Worm (Caenorhabditis elegans) whole organism, L2 larva: ENCODE results near the gene F41E6.15.

Source experiments
- C34F6.9 ChIP-seq: fragments of 150-350 bp; optimal IDR thresholded peaks from 2 replicates; lab custom pipeline; 2014; ENCODE audit warnings: missing biosample characterization, missing genetic modification characterization
- F13H6.1 ChIP-seq: sonication (generic microtip); optimal IDR thresholded peaks from 2 replicates; lab custom pipeline; 2016; ENCODE audit warnings: missing genetic modification characterization, missing compliant biosample characterization
- R02D3.7 ChIP-seq: fragments of 150-350 bp; optimal IDR thresholded peaks from 2 replicates; lab custom pipeline; 2014; ENCODE audit warnings: missing biosample characterization, missing genetic modification characterization
- Y55F3AM.14 ChIP-seq: fragments of 200-800 bp; sonication (Bioruptor generic); optimal IDR thresholded peaks from 2 replicates; lab custom pipeline; 2018; ENCODE audit warnings: mild to moderate bottlenecking, missing genetic modification characterization, missing compliant biosample characterization
- ZK546.5 ChIP-seq: sonication (generic microtip); optimal IDR thresholded peaks from 2 replicates; lab custom pipeline; 2017; ENCODE audit warnings: missing biosample characterization, missing genetic modification characterization
- alr-1 ChIP-seq: fragments of 150-350 bp; optimal IDR thresholded peaks from 2 replicates; lab custom pipeline; 2014; ENCODE audit warnings: missing biosample characterization, missing genetic modification characterization
- aly-2 ChIP-seq: fragments of 150-350 bp; optimal IDR thresholded peaks from 2 replicates; lab custom pipeline; 2014; ENCODE audit warnings: missing biosample characterization, missing genetic modification characterization
- ama-1 ChIP-seq: fragments of 150-350 bp; optimal IDR thresholded peaks from 2 replicates; lab custom pipeline; 2018; ENCODE audit warnings: inconsistent platforms
- ceh-16 ChIP-seq: fragments of 150-350 bp; optimal IDR thresholded peaks from 2 replicates; lab custom pipeline; 2014; ENCODE audit warnings: missing biosample characterization, missing genetic modification characterization
- ceh-82 ChIP-seq: fragments of 150-350 bp; optimal IDR thresholded peaks from 2 replicates; lab custom pipeline; 2014; ENCODE audit warnings: missing biosample characterization, missing genetic modification characterization
- crh-2 ChIP-seq: sonication (generic microtip); optimal IDR thresholded peaks from 2 replicates; lab custom pipeline; 2017; ENCODE audit warnings: missing biosample characterization, missing genetic modification characterization
- dmd-4 ChIP-seq: sonication (generic microtip); optimal IDR thresholded peaks from 2 replicates; lab custom pipeline; 2017; ENCODE audit warnings: missing biosample characterization, missing genetic modification characterization
- egl-27 ChIP-seq: sonication (generic microtip); optimal IDR thresholded peaks from 3 replicates; lab custom pipeline; 2017; ENCODE audit warnings: missing biosample characterization, missing genetic modification reagents, missing genetic modification characterization
- elt-1 ChIP-seq: fragments of 150-350 bp; optimal IDR thresholded peaks from 2 replicates; lab custom pipeline; 2014; ENCODE audit warnings: missing biosample characterization, missing genetic modification characterization
- elt-3 ChIP-seq: sonication (generic microtip); optimal IDR thresholded peaks from 2 replicates; lab custom pipeline; 2017; ENCODE audit warnings: missing biosample characterization, missing genetic modification characterization
- fos-1 ChIP-seq: fragments of 150-350 bp; optimal IDR thresholded peaks from 2 replicates; lab custom pipeline; 2014; ENCODE audit warnings: missing biosample characterization, missing genetic modification characterization
- gmeb-1 ChIP-seq: fragments of 150-350 bp; optimal IDR thresholded peaks from 2 replicates; lab custom pipeline; 2014; ENCODE audit warnings: missing biosample characterization, missing genetic modification characterization
- lin-11 ChIP-seq: fragments of 150-350 bp; sonication (generic microtip); optimal IDR thresholded peaks from 2 replicates; lab custom pipeline; 2014; ENCODE audit warnings: missing biosample characterization, missing genetic modification characterization, inconsistent platforms, mixed read lengths
- lin-13 ChIP-seq: fragments of 150-350 bp; optimal IDR thresholded peaks from 2 replicates; lab custom pipeline; 2014; ENCODE audit warnings: missing biosample characterization, missing genetic modification reagents, missing genetic modification characterization
- lin-39 ChIP-seq: fragments of 150-350 bp; optimal IDR thresholded peaks from 2 replicates; lab custom pipeline; 2014; ENCODE audit warnings: missing biosample characterization, missing genetic modification reagents, missing genetic modification characterization
- lsy-2 ChIP-seq, 2 experiments: fragments of 150-350 bp in 1 of 2; sonication (generic microtip) in 1 of 2; optimal IDR thresholded peaks; 2 replicates each; lab custom pipeline; 2014 to 2017; ENCODE audit warnings: missing biosample characterization in 2 of 2, missing genetic modification characterization in 2 of 2
- mab-5 ChIP-seq: fragments of 150-350 bp; optimal IDR thresholded peaks from 2 replicates; lab custom pipeline; 2014; ENCODE audit warnings: missing biosample characterization, missing genetic modification characterization
- mbf-1 ChIP-seq: sonication (generic microtip); optimal IDR thresholded peaks from 2 replicates; lab custom pipeline; 2017; ENCODE audit warnings: missing biosample characterization, missing genetic modification characterization
- mdl-1 ChIP-seq, 2 experiments: fragments of 150-350 bp in 1 of 2; sonication (generic microtip) in 1 of 2; optimal IDR thresholded peaks; 2 replicates each; lab custom pipeline; 2017; ENCODE audit warnings: missing biosample characterization in 2 of 2, missing genetic modification characterization in 2 of 2
- nhr-10 ChIP-seq: sonication (generic microtip); optimal IDR thresholded peaks from 2 replicates; lab custom pipeline; 2017; ENCODE audit warnings: missing biosample characterization, missing genetic modification characterization
- nhr-11 ChIP-seq: fragments of 150-350 bp; optimal IDR thresholded peaks from 2 replicates; lab custom pipeline; 2014; ENCODE audit warnings: missing biosample characterization, missing genetic modification characterization
- nhr-12 ChIP-seq: fragments of 150-350 bp; optimal IDR thresholded peaks from 2 replicates; lab custom pipeline; 2014; ENCODE audit warnings: missing biosample characterization, missing genetic modification characterization
- nhr-129 ChIP-seq: fragments of 150-350 bp; optimal IDR thresholded peaks from 2 replicates; lab custom pipeline; 2014; ENCODE audit warnings: missing biosample characterization, missing genetic modification characterization
- nhr-21 ChIP-seq: fragments of 150-350 bp; optimal IDR thresholded peaks from 2 replicates; lab custom pipeline; 2014; ENCODE audit warnings: missing biosample characterization, missing genetic modification characterization
- nhr-23 ChIP-seq: fragments of 150-350 bp; optimal IDR thresholded peaks from 2 replicates; lab custom pipeline; 2014; ENCODE audit warnings: missing biosample characterization, missing genetic modification reagents, missing genetic modification characterization
- nhr-237 ChIP-seq: fragments of 150-350 bp; optimal IDR thresholded peaks from 2 replicates; lab custom pipeline; 2014; ENCODE audit warnings: missing biosample characterization, missing genetic modification characterization
- nhr-25 ChIP-seq: fragments of 150-350 bp; sonication (generic microtip); optimal IDR thresholded peaks from 3 replicates; lab custom pipeline; 2014; ENCODE audit warnings: missing biosample characterization, missing genetic modification characterization
- nhr-6 ChIP-seq: fragments of 150-350 bp; optimal IDR thresholded peaks from 2 replicates; lab custom pipeline; 2014; ENCODE audit warnings: missing biosample characterization, missing genetic modification characterization
- nhr-77 ChIP-seq: fragments of 150-350 bp; optimal IDR thresholded peaks from 2 replicates; lab custom pipeline; 2014; ENCODE audit warnings: missing biosample characterization, missing genetic modification characterization
- peb-1 ChIP-seq: fragments of 150-350 bp; optimal IDR thresholded peaks from 2 replicates; lab custom pipeline; 2014; ENCODE audit warnings: missing biosample characterization, missing genetic modification characterization
- sem-4 ChIP-seq: fragments of 150-350 bp; optimal IDR thresholded peaks from 2 replicates; lab custom pipeline; 2014; ENCODE audit warnings: missing biosample characterization, missing genetic modification reagents, missing genetic modification characterization
- skn-1 ChIP-seq: sonication (generic microtip); optimal IDR thresholded peaks from 2 replicates; lab custom pipeline; 2017; ENCODE audit warnings: missing biosample characterization, missing genetic modification characterization
- sma-3 ChIP-seq: sonication (generic microtip); optimal IDR thresholded peaks from 2 replicates; lab custom pipeline; 2016; ENCODE audit warnings: missing genetic modification reagents, missing genetic modification characterization, missing compliant biosample characterization
- sma-9 ChIP-seq, 2 experiments: fragments of 150-350 bp in 1 of 2; sonication (generic microtip) in 1 of 2; optimal IDR thresholded peaks; 2 replicates each; lab custom pipeline; 2014 to 2016; ENCODE audit warnings: missing genetic modification characterization in 2 of 2, mild to moderate bottlenecking in 1 of 2, missing biosample characterization in 1 of 2, missing compliant biosample characterization in 1 of 2, missing genetic modification reagents in 1 of 2, moderate library complexity in 1 of 2
- snpc-4 ChIP-seq: fragments of 150-350 bp; optimal IDR thresholded peaks from 2 replicates; lab custom pipeline; 2014; ENCODE audit warnings: missing biosample characterization, missing genetic modification characterization
- unc-39 ChIP-seq: fragments of 150-350 bp; optimal IDR thresholded peaks from 2 replicates; lab custom pipeline; 2014; ENCODE audit warnings: missing biosample characterization, missing genetic modification characterization
- unc-55 ChIP-seq: fragments of 150-350 bp; sonication (generic microtip); optimal IDR thresholded peaks from 3 replicates; lab custom pipeline; 2014; ENCODE audit warnings: missing biosample characterization, missing genetic modification reagents, missing genetic modification characterization
- unc-62 ChIP-seq: fragments of 150-350 bp; optimal IDR thresholded peaks from 2 replicates; lab custom pipeline; 2014; ENCODE audit warnings: missing biosample characterization, missing genetic modification reagents, missing genetic modification characterization
- zag-1 ChIP-seq: fragments of 150-350 bp; optimal IDR thresholded peaks from 2 replicates; lab custom pipeline; 2014; ENCODE audit warnings: missing biosample characterization, missing genetic modification characterization
- ztf-1 ChIP-seq: fragments of 200-800 bp; sonication (Bioruptor generic); conservative IDR thresholded peaks from 2 replicates; pipeline ENCODE4 v1.3.6; 2022; ENCODE audit warnings: missing genetic modification characterization, missing compliant biosample characterization
- ztf-11 ChIP-seq: sonication (generic microtip); optimal IDR thresholded peaks from 2 replicates; lab custom pipeline; 2017; ENCODE audit warnings: missing biosample characterization, missing genetic modification characterization
- ztf-4 ChIP-seq: fragments of 150-350 bp; optimal IDR thresholded peaks from 2 replicates; lab custom pipeline; 2014; ENCODE audit warnings: missing biosample characterization, missing genetic modification characterization

Gene F41E6.15

DNA sequence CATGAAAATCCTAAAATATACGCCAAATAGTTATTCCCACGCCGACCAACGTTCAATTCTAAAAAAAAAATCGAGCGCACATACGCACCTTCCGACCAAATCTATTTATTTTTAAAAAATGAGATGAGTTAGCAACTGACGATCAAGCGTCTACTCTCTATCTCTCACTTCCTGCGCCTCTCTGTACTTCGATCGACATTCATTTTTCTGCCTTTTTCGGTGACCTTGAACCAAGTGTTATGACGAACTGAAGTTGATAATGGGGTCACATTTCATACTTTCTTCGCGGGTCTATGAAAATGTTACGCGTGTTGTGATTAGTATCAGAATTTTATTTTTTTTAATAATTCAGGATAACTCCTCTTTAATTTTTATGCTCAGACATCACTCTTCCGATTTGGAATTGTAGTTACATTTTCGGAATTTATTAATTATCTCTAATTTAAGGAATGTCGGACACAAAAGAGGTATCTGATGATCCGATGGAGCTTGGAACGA, 4.9 kb upstream of the F41E6.15 start, which contains the start of gene smk-1 (continued):
- TF ChIP-seq R02D3.7 (tag; lab: Kevin White, UChicago) (no peak), mdl-1 (tag; optimal IDR thresholded peaks at IDR 0.05; lab: Kevin White, UChicago) (no peak), Y55F3AM.14 (GFP tag; lab: Kevin White, UChicago) (no peak), nhr-129 (tag; lab: Kevin White, UChicago) (no peak), crh-2 (tag; lab: Kevin White, UChicago) (peak; percentile 27), unc-62 (no peak), peb-1 (tag; lab: Kevin White, UChicago) (no peak), nhr-10 (no peak), ama-1 (lab: Kevin White, UChicago) (no peak), ztf-11 (no peak), ZK546.5 (no peak), sma-3 (GFP tag; lab: Kevin White, UChicago) (peak; percentile 39), mab-5 (tag; lab: Kevin White, UChicago) (no peak), dmd-4 (tag; lab: Kevin White, UChicago) (no peak), ceh-82 (tag; lab: Kevin White, UChicago) (no peak), unc-55 (GFP tag; lab: Kevin White, UChicago) (no peak), lin-39 (no peak), nhr-23 (tag; lab: Kevin White, UChicago) (no peak), aly-2 (tag; lab: Kevin White, UChicago) (no peak), egl-27 (tag; lab: Kevin White, UChicago) (no peak), nhr-21 (tag; lab: Kevin White, UChicago) (peak; percentile 49), snpc-4 (tag; lab: Kevin White, UChicago) (no peak), lin-13 (no peak)

DNA sequence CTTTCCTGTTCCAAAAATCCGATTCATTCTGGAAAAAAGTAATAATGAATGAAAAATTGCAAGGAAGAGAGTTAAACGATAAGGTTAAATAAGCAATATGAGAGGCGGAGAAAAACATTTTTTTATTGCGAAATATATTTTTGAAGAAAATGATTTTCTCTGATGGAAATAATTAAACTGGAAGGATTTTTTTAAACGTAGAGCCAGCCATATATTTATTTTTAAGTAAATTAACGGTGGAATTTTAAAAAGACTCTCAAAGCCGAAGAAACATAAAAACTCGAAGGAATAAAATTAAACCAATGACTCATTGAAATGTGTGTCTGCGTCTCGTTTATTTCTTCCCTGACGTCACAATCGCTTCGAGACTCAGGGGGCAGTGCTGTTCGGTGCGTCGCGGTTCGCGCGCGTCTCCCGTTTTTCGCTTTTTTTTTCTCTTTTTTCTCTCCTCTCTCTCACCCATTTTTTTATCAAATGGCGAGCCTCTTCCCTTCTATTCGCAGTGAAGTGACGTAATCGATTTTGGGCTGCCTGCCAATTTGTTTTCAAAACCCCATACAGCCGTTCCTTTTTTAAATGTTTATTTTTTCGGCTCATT, 3.7 kb upstream of the F41E6.15 start, which contains the start of gene vps-60:
TSS of gene vps-60 (minus strand) at position 30 of the 598 bp plus-strand sequence.
- TF ChIP-seq mbf-1, result no peak
- TF ChIP-seq nhr-11, result no peak
- TF ChIP-seq ceh-16 (tag; lab: Kevin White, UChicago), result peak; percentile 30
- no peak for TF ChIP-seq lin-39
- peak; percentile 14 for TF ChIP-seq skn-1
- TF ChIP-seq elt-3 (tag; lab: Kevin White, UChicago), result no peak
- TF ChIP-seq unc-55 (GFP tag; lab: Kevin White, UChicago), result peak; percentile 99
- TF ChIP-seq ama-1 (lab: Kevin White, UChicago), result peak; percentile 64
- TF ChIP-seq unc-62, result peak; percentile 51
- TF ChIP-seq sma-3 (GFP tag; lab: Kevin White, UChicago), result peak; percentile 94
- no peak for TF ChIP-seq dmd-4 (tag; lab: Kevin White, UChicago)
- TF ChIP-seq egl-27 (tag; lab: Kevin White, UChicago), result peak; percentile 71
- TF ChIP-seq nhr-237 (tag; lab: Kevin White, UChicago), result no peak
- peak; percentile 98 for TF ChIP-seq C34F6.9 (tag; lab: Kevin White, UChicago)
- peak; percentile 91 for TF ChIP-seq lin-11
- peak; percentile 98 for TF ChIP-seq crh-2 (tag; lab: Kevin White, UChicago)
- TF ChIP-seq ztf-11, result no peak
- TF ChIP-seq sma-9 (GFP tag; optimal IDR thresholded peaks at IDR 0.05; lab: Kevin White, UChicago), result peak; percentile 94
- no peak for TF ChIP-seq sma-9 (tag; optimal IDR thresholded peaks at IDR 0.05; lab: Kevin White, UChicago)
- peak; percentile 90 for TF ChIP-seq sem-4
- TF ChIP-seq nhr-23 (tag; lab: Kevin White, UChicago), result no peak
- TF ChIP-seq peb-1 (tag; lab: Kevin White, UChicago), result no peak
- peak; percentile 94 for TF ChIP-seq lin-13
- TF ChIP-seq nhr-12, result no peak
- TF ChIP-seq mab-5 (tag; lab: Kevin White, UChicago), result peak; percentile 85
- TF ChIP-seq unc-39, result no peak
- peak; percentile 75 for TF ChIP-seq Y55F3AM.14 (GFP tag; lab: Kevin White, UChicago)
- TF ChIP-seq snpc-4 (tag; lab: Kevin White, UChicago), result peak; percentile 86
- peak; percentile 84 for TF ChIP-seq nhr-25 (tag; lab: Kevin White, UChicago)
- TF ChIP-seq ZK546.5, result peak; percentile 27
- TF ChIP-seq nhr-77 (tag; lab: Kevin White, UChicago), result no peak
- peak; percentile 84 for TF ChIP-seq gmeb-1 (tag; lab: Kevin White, UChicago)
- peak; percentile 20 for TF ChIP-seq nhr-10
- TF ChIP-seq ztf-4 (tag; lab: Kevin White, UChicago), result peak; percentile 90
- TF ChIP-seq nhr-6 (tag; lab: Kevin White, UChicago), result peak; percentile 76
- peak; percentile 92 for TF ChIP-seq nhr-129 (tag; lab: Kevin White, UChicago)
- TF ChIP-seq zag-1, result peak; percentile 84
- peak; percentile 29 to 72 for TF ChIP-seq mdl-1 (tag; optimal IDR thresholded peaks at IDR 0.05; lab: Kevin White, UChicago)
- TF ChIP-seq fos-1, result peak; percentile 100
- peak; percentile 90 for TF ChIP-seq F13H6.1 (tag; lab: Kevin White, UChicago)
- TF ChIP-seq ztf-1, result no peak
- peak; percentile 74 to 93 for TF ChIP-seq lsy-2 (tag; optimal IDR thresholded peaks at IDR 0.05; lab: Kevin White, UChicago)
- TF ChIP-seq alr-1 (tag; lab: Kevin White, UChicago), result no peak
- TF ChIP-seq R02D3.7 (tag; lab: Kevin White, UChicago), result no peak
- TF ChIP-seq ceh-82 (tag; lab: Kevin White, UChicago), result no peak
- TF ChIP-seq elt-1 (tag; lab: Kevin White, UChicago), result no peak
- no peak for TF ChIP-seq aly-2 (tag; lab: Kevin White, UChicago)
- TF ChIP-seq nhr-21 (tag; lab: Kevin White, UChicago), result peak; percentile 87
